Fruit fly (Drosophila melanogaster) whole organism, embryonic: ENCODE results near the gene Nepl12.

Experiments used
- Adf1 ChIP-seq: fragments of 200-800 bp; sonication (Bioruptor generic); IDR thresholded peaks from 2 replicates; pipeline ENCODE4 v1.3.6; 2022; ENCODE audit warnings: missing biosample characterization, missing genetic modification characterization
- Awh ChIP-seq: fragments of 200-800 bp; sonication (Bioruptor generic); IDR thresholded peaks from 2 replicates; pipeline ENCODE4, ENCODE4 v1.3.6; 2022; ENCODE audit warnings: missing biosample characterization, missing genetic modification characterization
- Blimp-1 ChIP-seq: fragments of 200-800 bp; sonication (Bioruptor generic); optimal IDR thresholded peaks from 3 replicates; lab custom pipeline; 2018; ENCODE audit warnings: missing biosample characterization, missing genetic modification characterization, mild to moderate bottlenecking, moderate library complexity, missing genetic modification reagents
- CG10147 ChIP-seq: fragments of 200-800 bp; sonication (Bioruptor generic); optimal IDR thresholded peaks from 2 replicates; lab custom pipeline; 2019; ENCODE audit warnings: missing biosample characterization, mild to moderate bottlenecking, missing genetic modification characterization, moderate library complexity
- CG10543 ChIP-seq: fragments of 200-800 bp; sonication (Bioruptor generic); optimal IDR thresholded peaks from 3 replicates; lab custom pipeline; 2017; ENCODE audit warnings: missing biosample characterization, mild to moderate bottlenecking, missing genetic modification characterization, moderate library complexity
- CG11398 ChIP-seq: fragments of 200-800 bp; sonication (Bioruptor generic); optimal IDR thresholded peaks from 2 replicates; lab custom pipeline; 2016; ENCODE audit warnings: missing biosample characterization, missing genetic modification characterization
- CG11723 ChIP-seq: fragments of 200-800 bp; sonication (Bioruptor generic); optimal IDR thresholded peaks from 2 replicates; lab custom pipeline; 2017; ENCODE audit warnings: missing biosample characterization, mild to moderate bottlenecking, missing genetic modification characterization
- CG12391 ChIP-seq: fragments of 200-800 bp; sonication (Bioruptor generic); optimal IDR thresholded peaks from 3 replicates; lab custom pipeline; 2018; ENCODE audit warnings: missing biosample characterization, mild to moderate bottlenecking, missing genetic modification characterization, moderate library complexity
- CG12769 ChIP-seq: fragments of 200-800 bp; sonication (Bioruptor generic); optimal IDR thresholded peaks from 2 replicates; lab custom pipeline; 2019; ENCODE audit warnings: missing biosample characterization, mild to moderate bottlenecking, missing genetic modification characterization, moderate library complexity
- CG13123 ChIP-seq: fragments of 200-800 bp; sonication (Bioruptor generic); optimal IDR thresholded peaks from 2 replicates; lab custom pipeline; 2016; ENCODE audit warnings: missing biosample characterization, missing genetic modification characterization
- CG13424 ChIP-seq: fragments of 200-800 bp; sonication (Bioruptor generic); optimal IDR thresholded peaks from 2 replicates; lab custom pipeline; 2019; ENCODE audit warnings: missing biosample characterization, mild to moderate bottlenecking, missing genetic modification characterization, moderate library complexity
- CG13624 ChIP-seq: fragments of 200-800 bp; sonication (Bioruptor generic); optimal IDR thresholded peaks from 2 replicates; lab custom pipeline; 2016; ENCODE audit warnings: missing biosample characterization, missing genetic modification characterization
- CG14050 ChIP-seq: fragments of 200-800 bp; sonication (Bioruptor generic); IDR thresholded peaks from 3 replicates; pipeline ENCODE4 v1.3.6; 2022; ENCODE audit warnings: missing biosample characterization, missing genetic modification characterization
- CG14667 ChIP-seq: fragments of 200-800 bp; sonication (Bioruptor generic); IDR thresholded peaks from 2 replicates; pipeline ENCODE4 v1.3.6; 2022; ENCODE audit warnings: missing biosample characterization, missing genetic modification characterization
- CG17186 ChIP-seq: fragments of 200-800 bp; sonication (Bioruptor generic); optimal IDR thresholded peaks from 3 replicates; lab custom pipeline; 2017; ENCODE audit warnings: missing biosample characterization, missing genetic modification reagents, missing genetic modification characterization
- CG18476 ChIP-seq: fragments of 200-800 bp; sonication (Bioruptor generic); optimal IDR thresholded peaks from 2 replicates; lab custom pipeline; 2016; ENCODE audit warnings: missing biosample characterization, mild to moderate bottlenecking, missing genetic modification characterization
- CG18599 ChIP-seq: fragments of 200-800 bp; sonication (Bioruptor generic); optimal IDR thresholded peaks from 3 replicates; lab custom pipeline; 2017; ENCODE audit warnings: missing biosample characterization, missing genetic modification characterization, mild to moderate bottlenecking, moderate library complexity, missing genetic modification reagents
- CG2120 ChIP-seq: fragments of 200-800 bp; sonication (Bioruptor generic); optimal IDR thresholded peaks from 3 replicates; lab custom pipeline; 2016; ENCODE audit warnings: missing biosample characterization, missing genetic modification characterization
- CG34422 ChIP-seq: fragments of 200-800 bp; sonication (Bioruptor generic); IDR thresholded peaks from 3 replicates; pipeline ENCODE4 v1.3.6; 2022; ENCODE audit warnings: missing biosample characterization, missing genetic modification characterization
- CG4424 ChIP-seq: fragments of 200-800 bp; sonication (Bioruptor generic); optimal IDR thresholded peaks from 3 replicates; lab custom pipeline; 2016; ENCODE audit warnings: missing biosample characterization, missing genetic modification characterization
- CG4730 ChIP-seq: fragments of 200-800 bp; sonication (Bioruptor generic); IDR thresholded peaks from 2 replicates; pipeline ENCODE4 v1.3.6; 2022; ENCODE audit warnings: missing biosample characterization, missing genetic modification characterization
- CG6683 ChIP-seq: fragments of 200-800 bp; sonication (Bioruptor generic); optimal IDR thresholded peaks from 2 replicates; lab custom pipeline; 2017; ENCODE audit warnings: missing biosample characterization, mild to moderate bottlenecking, missing genetic modification characterization, missing genetic modification reagents
- Camta ChIP-seq: fragments of 200-800 bp; sonication (Bioruptor generic); optimal IDR thresholded peaks from 2 replicates; lab custom pipeline; 2016; ENCODE audit warnings: missing biosample characterization, missing genetic modification characterization
- Dad ChIP-seq: fragments of 200-800 bp; sonication (Bioruptor generic); optimal IDR thresholded peaks from 3 replicates; lab custom pipeline; 2016; ENCODE audit warnings: missing biosample characterization, missing genetic modification characterization
- Dref ChIP-seq: fragments of 200-800 bp; sonication (Bioruptor generic); IDR thresholded peaks from 2 replicates; pipeline ENCODE4 v1.3.6; 2022; ENCODE audit warnings: missing biosample characterization, missing genetic modification characterization
- MESR4 ChIP-seq: fragments of 200-800 bp; sonication (Bioruptor generic); optimal IDR thresholded peaks from 2 replicates; lab custom pipeline; 2018; ENCODE audit warnings: missing biosample characterization, mild to moderate bottlenecking, missing genetic modification characterization, moderate library complexity
- Max ChIP-seq: fragments of 200-800 bp; sonication (Bioruptor generic); optimal IDR thresholded peaks from 2 replicates; lab custom pipeline; 2016; ENCODE audit warnings: missing biosample characterization, mild to moderate bottlenecking, missing genetic modification characterization
- Med ChIP-seq: fragments of 200-800 bp; sonication (Bioruptor generic); peaks from one replicate; lab custom pipeline; 2016; ENCODE audit warnings: missing biosample characterization, missing genetic modification characterization, mild to moderate bottlenecking, inconsistent platforms, moderate library complexity
- Myb ChIP-seq: fragments of 200-800 bp; sonication (Bioruptor generic); optimal IDR thresholded peaks from 2 replicates; lab custom pipeline; 2016; ENCODE audit warnings: missing biosample characterization, missing genetic modification characterization
- NFAT ChIP-seq: fragments of 200-800 bp; sonication (Bioruptor generic); IDR thresholded peaks from 2 replicates; pipeline ENCODE4 v1.3.6; 2022; ENCODE audit warnings: missing biosample characterization, missing genetic modification characterization
- Scr ChIP-seq: fragments of 200-800 bp; sonication (Bioruptor generic); IDR thresholded peaks from 2 replicates; pipeline ENCODE4 v1.3.6; 2022; ENCODE audit warnings: missing biosample characterization, missing genetic modification characterization; ENCODE audit not compliant: partially characterized antibody
- Side ChIP-seq: fragments of 200-800 bp; sonication (Bioruptor generic); optimal IDR thresholded peaks from 2 replicates; lab custom pipeline; 2016; ENCODE audit warnings: missing biosample characterization, missing genetic modification characterization
- Sin3A ChIP-seq: fragments of >200 bp; optimal IDR thresholded peaks from 2 replicates; lab custom pipeline; 2018
- Sox102F ChIP-seq: fragments of 200-800 bp; sonication (Bioruptor generic); optimal IDR thresholded peaks from 2 replicates; lab custom pipeline; 2018; ENCODE audit warnings: missing biosample characterization, mild to moderate bottlenecking, missing genetic modification characterization, moderate library complexity
- Taf1 ChIP-seq: fragments of 200-800 bp; sonication (Bioruptor generic); IDR thresholded peaks from 2 replicates; pipeline ENCODE4 v1.3.6; 2022; ENCODE audit warnings: missing biosample characterization, missing genetic modification characterization
- Usf ChIP-seq: fragments of 200-800 bp; sonication (Bioruptor generic); optimal IDR thresholded peaks from 2 replicates; lab custom pipeline; 2017; ENCODE audit warnings: missing genotype, missing biosample characterization, missing genetic modification characterization
- YL-1 ChIP-seq: fragments of 200-800 bp; sonication (Bioruptor generic); optimal IDR thresholded peaks from 3 replicates; lab custom pipeline; 2017; ENCODE audit warnings: missing biosample characterization, mild to moderate bottlenecking, missing genetic modification characterization
- amos ChIP-seq: fragments of 200-800 bp; sonication (Bioruptor generic); IDR thresholded peaks from 2 replicates; pipeline ENCODE4 v1.3.6; 2022; ENCODE audit warnings: missing biosample characterization, missing genetic modification characterization; ENCODE audit not compliant: partially characterized antibody
- ash1 ChIP-seq: fragments of 200-800 bp; sonication (Bioruptor generic); optimal IDR thresholded peaks from 2 replicates; lab custom pipeline; 2018; ENCODE audit warnings: missing biosample characterization, mild to moderate bottlenecking, missing genetic modification characterization
- fu2 ChIP-seq: fragments of 200-800 bp; sonication (Bioruptor generic); optimal IDR thresholded peaks from 2 replicates; lab custom pipeline; 2016; ENCODE audit warnings: missing biosample characterization, missing genetic modification characterization
- grn ChIP-seq: fragments of 200-800 bp; sonication (Bioruptor generic); optimal IDR thresholded peaks from 3 replicates; lab custom pipeline; 2017; ENCODE audit warnings: missing biosample characterization, missing genetic modification characterization
- hb ChIP-seq: fragments of 200-800 bp; sonication (Bioruptor generic); IDR thresholded peaks from 3 replicates; pipeline ENCODE4 v1.3.6; 2022; ENCODE audit warnings: missing biosample characterization, missing genetic modification characterization; ENCODE audit not compliant: partially characterized antibody
- luna ChIP-seq: fragments of 200-800 bp; sonication (Bioruptor generic); optimal IDR thresholded peaks from 2 replicates; lab custom pipeline; 2016; ENCODE audit warnings: missing biosample characterization, missing genetic modification characterization
- oc ChIP-seq: fragments of 200-800 bp; sonication (Bioruptor generic); optimal IDR thresholded peaks from 2 replicates; lab custom pipeline; 2018; ENCODE audit warnings: missing biosample characterization, mild to moderate bottlenecking, missing genetic modification characterization, moderate library complexity
- peb ChIP-seq: fragments of 200-800 bp; sonication (Bioruptor generic); IDR thresholded peaks from 2 replicates; pipeline ENCODE4 v1.3.6; 2022; ENCODE audit warnings: missing biosample characterization, missing genetic modification characterization
- sd ChIP-seq: fragments of 200-800 bp; sonication (Bioruptor generic); optimal IDR thresholded peaks from 3 replicates; lab custom pipeline; 2018; ENCODE audit warnings: missing biosample characterization, mild to moderate bottlenecking, missing genetic modification characterization, moderate library complexity
- tgo ChIP-seq: fragments of 200-800 bp; sonication (Bioruptor generic); IDR thresholded peaks from 3 replicates; pipeline ENCODE4 v1.3.6; 2022; ENCODE audit warnings: missing biosample characterization, missing genetic modification characterization
- usp ChIP-seq: fragments of >200 bp; optimal IDR thresholded peaks from 2 replicates; lab custom pipeline; 2017; ENCODE audit warnings: missing biosample characterization, missing genetic modification characterization

Gene Nepl12

dm6 chr3R:9702567-9702966 lies 27.2 kb downstream of the Nepl12 start (continued):
- TF ChIP-seq Camta (GFP tag; lab: Kevin White, UChicago), result peak; percentile 82
- peak; percentile 44 for TF ChIP-seq luna
- TF ChIP-seq CG14667 (GFP tag; lab: Robert Waterston, UW), result no peak
- TF ChIP-seq tgo (GFP tag; lab: Robert Waterston, UW), result no peak
- TF ChIP-seq usp (GFP tag; lab: Kevin White, UChicago), result no peak
- TF ChIP-seq NFAT (GFP tag; lab: Robert Waterston, UW), result no peak
- peak; percentile 87 for TF ChIP-seq CG13624 (GFP tag; lab: Kevin White, UChicago)
- no peak for TF ChIP-seq peb
- peak; percentile 79 for TF ChIP-seq Side (GFP tag; lab: Kevin White, UChicago)
- peak; percentile 69 for TF ChIP-seq fu2 (GFP tag; lab: Kevin White, UChicago)
- TF ChIP-seq Scr (GFP tag; lab: Robert Waterston, UW), result no peak
- TF ChIP-seq CG2120 (GFP tag; lab: Kevin White, UChicago), result peak; percentile 91
- no peak for TF ChIP-seq Sin3A (lab: Kevin White, UChicago)
- TF ChIP-seq CG6683 (GFP tag; lab: Kevin White, UChicago), result peak; percentile 74
- TF ChIP-seq CG13123 (GFP tag; lab: Kevin White, UChicago), result peak; percentile 73
- peak; percentile 75 for TF ChIP-seq YL-1 (GFP tag; lab: Kevin White, UChicago)
- no peak for TF ChIP-seq Adf1 (GFP tag; lab: Robert Waterston, UW)
- peak; percentile 84 for TF ChIP-seq CG11723 (GFP tag; lab: Kevin White, UChicago)
- TF ChIP-seq CG34422 (GFP tag; lab: Robert Waterston, UW), result no peak
- peak; percentile 50 for TF ChIP-seq grn (GFP tag; lab: Kevin White, UChicago)
- TF ChIP-seq CG4424, result peak; percentile 88
- TF ChIP-seq ash1, result peak; percentile 47
- TF ChIP-seq Taf1 (GFP tag; lab: Robert Waterston, UW), result no peak

dm6 chr3R:9703273-9703672 lies 27.9 kb downstream of the Nepl12 start:
- TF ChIP-seq Usf (GFP tag; lab: Kevin White, UChicago) (no peak), CG12769 (tag; lab: Kevin White, UChicago) (peak; percentile 9), CG4730 (no peak), Blimp-1 (peak; percentile 75)

dm6 chr3R:9704183-9705007 lies 29.1 kb downstream of the Nepl12 start:
- TF ChIP-seq Max (GFP tag; lab: Kevin White, UChicago), result no peak
- TF ChIP-seq sd (tag; lab: Kevin White, UChicago), result peak; percentile 40
- TF ChIP-seq Myb (GFP tag; lab: Kevin White, UChicago), result no peak
- TF ChIP-seq hb (GFP tag; lab: Robert Waterston, UW), result no peak
- no peak for TF ChIP-seq Blimp-1
- no peak for TF ChIP-seq CG18476 (GFP tag; lab: Kevin White, UChicago)
- no peak for TF ChIP-seq CG17186 (GFP tag; lab: Kevin White, UChicago)
- TF ChIP-seq amos (GFP tag; lab: Robert Waterston, UW), result no peak
- no peak for TF ChIP-seq CG13424 (tag; lab: Kevin White, UChicago)
- TF ChIP-seq CG14050 (GFP tag; lab: Robert Waterston, UW), result no peak
- TF ChIP-seq Dad, result no peak
- no peak for TF ChIP-seq CG11398 (GFP tag; lab: Kevin White, UChicago)
- TF ChIP-seq Dref (GFP tag; lab: Robert Waterston, UW), result no peak
- peak; percentile 82 for TF ChIP-seq CG10543 (GFP tag; lab: Kevin White, UChicago)
- no peak for TF ChIP-seq Sox102F (GFP tag; lab: Kevin White, UChicago)
- TF ChIP-seq CG13624 (GFP tag; lab: Kevin White, UChicago), result no peak
- no peak for TF ChIP-seq CG18599
- TF ChIP-seq MESR4 (GFP tag; lab: Kevin White, UChicago), result no peak
- TF ChIP-seq Med (GFP tag; lab: Kevin White, UChicago), result peak; percentile 59
- TF ChIP-seq CG10147 (GFP tag; lab: Kevin White, UChicago), result no peak
- TF ChIP-seq oc (tag; lab: Kevin White, UChicago), result no peak
- TF ChIP-seq Awh (GFP tag; lab: Robert Waterston, UW), result no peak
- no peak for TF ChIP-seq CG12391 (tag; lab: Kevin White, UChicago)
